Fruit fly (Drosophila melanogaster): ENCODE measurements around the gene Apoltp.

- TF ChIP-seq CG8478 (optimal IDR thresholded peaks at IDR 0.05) (no peak), CTCF (optimal IDR thresholded peaks at IDR 0.05) (no peak)
These were observed 35.6 kb upstream of the Apoltp start for dm6 chr2L:9598390-9598789.
